Fruit fly (Drosophila melanogaster): Measurements from ENCODE around the gene INPP5E.
A peak's percentile ranks its signal among the peaks of the same experiment; 100 is the strongest.

Gene INPP5E

DNA sequence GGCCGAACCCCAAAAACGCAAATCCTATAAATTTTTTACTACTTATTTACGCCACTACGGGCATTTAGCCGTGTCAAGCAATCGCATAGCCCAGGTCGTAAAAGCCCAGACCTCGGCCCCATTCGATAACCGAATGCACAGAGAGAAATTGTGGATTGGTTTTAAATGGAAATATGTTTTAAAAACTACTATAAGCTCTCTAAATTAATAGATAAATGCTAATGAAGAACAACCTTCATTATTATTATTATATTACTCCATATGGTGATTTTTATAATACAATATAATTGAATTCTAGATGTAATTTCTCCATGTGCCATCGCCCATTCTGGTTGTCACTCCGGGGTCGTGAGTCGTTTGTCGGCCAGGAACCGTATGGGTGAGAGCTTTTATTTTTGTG is 28.4 kb downstream of the INPP5E start (continued):
- TF ChIP-seq Xbp1 (GFP tag; optimal IDR thresholded peaks at IDR 0.05) (peak; percentile 9), CG15479 (GFP tag; optimal IDR thresholded peaks at IDR 0.05) (no peak), CG6813 (GFP tag; optimal IDR thresholded peaks at IDR 0.05) (no peak), CG4617 (GFP tag; optimal IDR thresholded peaks at IDR 0.05; ENCODE audit: borderline replicate concordance) (no peak), CG6765 (GFP tag; optimal IDR thresholded peaks at IDR 0.05) (no peak), Hmx (GFP tag; optimal IDR thresholded peaks at IDR 0.05) (no peak), vvl (GFP tag; IDR thresholded peaks at IDR 0.05) (0 out of 2 replicates have a peak, but pooled peaks have one; percentile 6), Dip3 (GFP tag; optimal IDR thresholded peaks at IDR 0.05) (no peak), Gsc (GFP tag; IDR thresholded peaks at IDR 0.05) (no peak), cato (GFP tag; optimal IDR thresholded peaks at IDR 0.05; ENCODE audit: borderline replicate concordance) (no peak), nmo (GFP tag; optimal IDR thresholded peaks at IDR 0.05) (peak; percentile 37), Vsx1 (GFP tag; optimal IDR thresholded peaks at IDR 0.05) (no peak), stc (GFP tag; IDR thresholded peaks at IDR 0.05) (no peak), crol (GFP tag; IDR thresholded peaks at IDR 0.05) (no peak), CG15601 (tag; optimal IDR thresholded peaks at IDR 0.05) (no peak), ara (GFP tag; IDR thresholded peaks at IDR 0.05) (no peak), btn (GFP tag; optimal IDR thresholded peaks at IDR 0.05) (no peak), CG14965 (GFP tag; optimal IDR thresholded peaks at IDR 0.05; ENCODE audit: borderline replicate concordance) (no peak), CG12391 (tag; optimal IDR thresholded peaks at IDR 0.05) (peak; percentile 25), org-1 (GFP tag; optimal IDR thresholded peaks at IDR 0.05) (no peak), CG12744 (GFP tag; optimal IDR thresholded peaks at IDR 0.05) (no peak), CG17829 (tag; optimal IDR thresholded peaks at IDR 0.05) (no peak), esg (GFP tag; conservative IDR thresholded peaks at IDR 0.05) (no peak), CG11696 (GFP tag; IDR thresholded peaks at IDR 0.05) (no peak), Chrac-16 (GFP tag; optimal IDR thresholded peaks at IDR 0.05) (no peak), CG14667 (GFP tag; IDR thresholded peaks at IDR 0.05) (no peak), hbn (GFP tag; IDR thresholded peaks at IDR 0.05; ENCODE audit: partially characterized antibody) (no peak), tio (GFP tag; optimal IDR thresholded peaks at IDR 0.05) (no peak), B-H1 (GFP tag; IDR thresholded peaks at IDR 0.05) (no peak), CG15073 (GFP tag; optimal IDR thresholded peaks at IDR 0.05) (no peak), BtbVII (GFP tag; optimal IDR thresholded peaks at IDR 0.05) (no peak), ftz-f1 (GFP tag; optimal IDR thresholded peaks at IDR 0.05) (no peak), CG16863 (GFP tag; optimal IDR thresholded peaks at IDR 0.05) (no peak), CG10366 (GFP tag; IDR thresholded peaks at IDR 0.05) (no peak), CG13624 (GFP tag; optimal IDR thresholded peaks at IDR 0.05) (no peak), disco-r (GFP tag; optimal IDR thresholded peaks at IDR 0.05) (no peak), CG12236 (GFP tag; optimal IDR thresholded peaks at IDR 0.05) (no peak), CG4360 (GFP tag; IDR thresholded peaks at IDR 0.05) (no peak), CTCF (GFP tag; optimal IDR thresholded peaks at IDR 0.05) (no peak), ato (GFP tag; IDR thresholded peaks at IDR 0.05; ENCODE audit: partially characterized antibody) (no peak), CG11560 (tag; IDR thresholded peaks at IDR 0.05) (no peak), CG15696 (tag; optimal IDR thresholded peaks at IDR 0.05) (no peak), jing (GFP tag; optimal IDR thresholded peaks at IDR 0.05) (no peak), Ssrp (tag; optimal IDR thresholded peaks at IDR 0.05) (no peak), Oli (tag; optimal IDR thresholded peaks at IDR 0.05) (no peak), Hr3 (GFP tag; optimal IDR thresholded peaks at IDR 0.05) (no peak), CG3281 (GFP tag; optimal IDR thresholded peaks at IDR 0.05) (no peak), CG2202 (tag; optimal IDR thresholded peaks at IDR 0.05) (no peak), CG10274 (GFP tag; optimal IDR thresholded peaks at IDR 0.05) (no peak), CG1024 (GFP tag; IDR thresholded peaks at IDR 0.05) (no peak), vfl (GFP tag; optimal IDR thresholded peaks at IDR 0.05) (no peak), CG31224 (GFP tag; IDR thresholded peaks at IDR 0.05) (no peak), fd3F (GFP tag; optimal IDR thresholded peaks at IDR 0.05) (no peak)

Data from whole organism, embryonic.